Fruit fly (Drosophila melanogaster) whole organism, wandering third instar larva: Measurements from ENCODE around the gene CG4408.

ENCODE experiments used
- Abd-B ChIP-seq: fragments of >200 bp; optimal IDR thresholded peaks from 2 replicates; lab custom pipeline; 2017; ENCODE audit warnings: missing biosample characterization, missing genetic modification characterization
- CrebA ChIP-seq: fragments of 200-800 bp; sonication (Bioruptor generic); optimal IDR thresholded peaks from 2 replicates; lab custom pipeline; 2016; ENCODE audit warnings: missing biosample characterization, mild to moderate bottlenecking, missing genetic modification characterization, borderline replicate concordance
- Dfd ChIP-seq: fragments of >200 bp; optimal IDR thresholded peaks from 2 replicates; lab custom pipeline; 2017; ENCODE audit warnings: missing biosample characterization, missing genetic modification characterization
- GATAd ChIP-seq: sonication (Bioruptor generic); optimal IDR thresholded peaks from 2 replicates; lab custom pipeline; 2016; ENCODE audit warnings: missing biosample characterization, missing genetic modification characterization
- HLH106 ChIP-seq: fragments of 200-800 bp; optimal IDR thresholded peaks from 3 replicates; lab custom pipeline; 2019; ENCODE audit warnings: missing biosample characterization, mild to moderate bottlenecking, missing genetic modification characterization, moderate library complexity
- Hr78 ChIP-seq: fragments of >200 bp; optimal IDR thresholded peaks from 2 replicates; lab custom pipeline; 2017; ENCODE audit warnings: missing biosample characterization, missing genetic modification characterization
- Hr83 ChIP-seq: fragments of 200-300 bp; sonication (Bioruptor generic); optimal IDR thresholded peaks from 2 replicates; lab custom pipeline; 2016; ENCODE audit warnings: missing biosample characterization, mild to moderate bottlenecking, missing genetic modification characterization, moderate library complexity; ENCODE audit not compliant: poor library complexity, severe bottlenecking
- Jra ChIP-seq: sonication (Bioruptor generic); optimal IDR thresholded peaks from 2 replicates; lab custom pipeline; 2016; ENCODE audit warnings: missing biosample characterization, missing genetic modification characterization
- Mio ChIP-seq: sonication (Bioruptor generic); optimal IDR thresholded peaks from 2 replicates; lab custom pipeline; 2016; ENCODE audit warnings: missing biosample characterization, missing genetic modification characterization
- Myc ChIP-seq: fragments of >200 bp; optimal IDR thresholded peaks from 2 replicates; lab custom pipeline; 2017
- N ChIP-seq: fragments of >200 bp; optimal IDR thresholded peaks from 2 replicates; lab custom pipeline; 2018; ENCODE audit warnings: missing biosample characterization, missing external identifiers, missing genetic modification characterization
- OdsH ChIP-seq: fragments of 200-800 bp; sonication (Bioruptor generic); optimal IDR thresholded peaks from 2 replicates; lab custom pipeline; 2016; ENCODE audit warnings: missing biosample characterization, mild to moderate bottlenecking, missing genetic modification characterization
- Rel ChIP-seq, 2 experiments: fragments of 200-800 bp; sonication (Bioruptor generic) in 1 of 2; optimal IDR thresholded peaks; 2 replicates in 1 of 2; 3 replicates in 1 of 2; lab custom pipeline; 2016 to 2019; ENCODE audit warnings: mild to moderate bottlenecking in 2 of 2, missing biosample characterization in 2 of 2, missing genetic modification characterization in 2 of 2, moderate library complexity in 1 of 2
- Sp1 ChIP-seq: fragments of 200-800 bp; sonication (Bioruptor generic); optimal IDR thresholded peaks from 3 replicates; lab custom pipeline; 2019; ENCODE audit warnings: missing biosample characterization, mild to moderate bottlenecking, missing genetic modification characterization, moderate library complexity
- brk ChIP-seq: fragments of 200-800 bp; sonication (Bioruptor generic); optimal IDR thresholded peaks from 2 replicates; lab custom pipeline; 2016; ENCODE audit warnings: missing biosample characterization, mild to moderate bottlenecking, missing genetic modification characterization
- dl ChIP-seq, 2 experiments: fragments of 175-275, 200-275 bp in 1 of 2; fragments of 200-275 bp in 1 of 2; sonication (Bioruptor generic); optimal IDR thresholded peaks; lab custom pipeline; 2018; ENCODE audit warnings: mild to moderate bottlenecking in 2 of 2, missing biosample characterization in 2 of 2, missing genetic modification characterization in 2 of 2, moderate library complexity in 2 of 2; ENCODE audit not compliant: partially characterized antibody in 2 of 2, insufficient read depth in 1 of 2
- dmrt93B ChIP-seq: fragments of 200-800 bp; sonication (Bioruptor generic); optimal IDR thresholded peaks from 2 replicates; lab custom pipeline; 2018; ENCODE audit warnings: missing biosample characterization, mild to moderate bottlenecking, missing genetic modification characterization
- dsf ChIP-seq: sonication (Bioruptor generic); optimal IDR thresholded peaks from 2 replicates; lab custom pipeline; 2016; ENCODE audit warnings: missing biosample characterization, missing genetic modification characterization, borderline replicate concordance
- ey ChIP-seq: fragments of 200-800 bp; sonication (Bioruptor generic); optimal IDR thresholded peaks from 2 replicates; lab custom pipeline; 2016; ENCODE audit warnings: missing biosample characterization, missing genetic modification characterization
- foxo ChIP-seq, 2 experiments: fragments of 200-800 bp; sonication (Bioruptor generic); optimal IDR thresholded peaks; 2 replicates in 1 of 2; 3 replicates in 1 of 2; lab custom pipeline; 2016 to 2017; ENCODE audit warnings: missing biosample characterization in 2 of 2, missing genetic modification characterization in 2 of 2
- fru ChIP-seq: fragments of 200-800 bp; sonication (Bioruptor generic); optimal IDR thresholded peaks from 3 replicates; lab custom pipeline; 2016; ENCODE audit warnings: missing biosample characterization, mild to moderate bottlenecking, missing genetic modification characterization
- h ChIP-seq: fragments of 200-800 bp; sonication (Bioruptor generic); optimal IDR thresholded peaks from 3 replicates; lab custom pipeline; 2016; ENCODE audit warnings: missing biosample characterization, mild to moderate bottlenecking, missing genetic modification characterization
- jim ChIP-seq: fragments of 175-275, 200-325 bp; sonication (Bioruptor generic); optimal IDR thresholded peaks from 2 replicates; lab custom pipeline; 2016; ENCODE audit warnings: missing biosample characterization, mild to moderate bottlenecking, missing genetic modification characterization
- lola ChIP-seq: fragments of >200 bp; optimal IDR thresholded peaks from 2 replicates; lab custom pipeline; 2017; ENCODE audit warnings: missing biosample characterization, missing genetic modification characterization
- pan ChIP-seq: fragments of >200 bp; optimal IDR thresholded peaks from 2 replicates; lab custom pipeline; 2017
- psq ChIP-seq: fragments of 200-800 bp; sonication (Bioruptor generic); optimal IDR thresholded peaks from 3 replicates; lab custom pipeline; 2017; ENCODE audit warnings: missing biosample characterization, mild to moderate bottlenecking, missing genetic modification characterization, moderate library complexity
- rgr ChIP-seq: fragments of 200-800 bp; sonication (Bioruptor generic); optimal IDR thresholded peaks from 3 replicates; lab custom pipeline; 2016; ENCODE audit warnings: missing biosample characterization, mild to moderate bottlenecking, missing genetic modification characterization
- sage ChIP-seq: fragments of 200-800 bp; sonication (Bioruptor generic); optimal IDR thresholded peaks from 2 replicates; lab custom pipeline; 2016; ENCODE audit warnings: missing biosample characterization, mild to moderate bottlenecking, missing genetic modification characterization
- sv ChIP-seq: fragments of 200-800 bp; sonication (Bioruptor generic); optimal IDR thresholded peaks from 3 replicates; lab custom pipeline; 2016; ENCODE audit warnings: missing biosample characterization, missing genetic modification characterization
- usp ChIP-seq: fragments of >200 bp; optimal IDR thresholded peaks from 2 replicates; lab custom pipeline; 2017; ENCODE audit warnings: missing biosample characterization, missing genetic modification characterization
- woc ChIP-seq: sonication (Bioruptor generic); optimal IDR thresholded peaks from 2 replicates; lab custom pipeline; 2016; ENCODE audit warnings: missing biosample characterization, mild to moderate bottlenecking, missing genetic modification characterization

The CG4408 gene

dm6 chr3R:23365028-23365427 lies 1.7 kb upstream of the CG4408 start:
- no peak for TF ChIP-seq Dfd (GFP tag; lab: Kevin White, UChicago)
- no peak for TF ChIP-seq foxo (GFP tag; optimal IDR thresholded peaks at IDR 0.05; lab: Kevin White, UChicago)
- no peak for TF ChIP-seq Jra (GFP tag; lab: Kevin White, UChicago)
- no peak for TF ChIP-seq Hr78 (GFP tag; lab: Kevin White, UChicago)
- TF ChIP-seq Mio = no peak
- no peak for TF ChIP-seq dl (GFP tag; optimal IDR thresholded peaks at IDR 0.05; lab: Kevin White, UChicago; ENCODE audit: insufficient read depth in 1 of 2, partially characterized antibody in 2 of 2)

- TF ChIP-seq dsf (no peak), CrebA (no peak), OdsH (no peak), ey (GFP tag; lab: Kevin White, UChicago) (no peak), Jra (GFP tag; lab: Kevin White, UChicago) (no peak), Hr83 (GFP tag; lab: Kevin White, UChicago) (no peak), Dfd (GFP tag; lab: Kevin White, UChicago) (no peak), sv (no peak)
Measured at dm6 chr3R:23360356-23360755, 3.0 kb downstream of the CG4408 start.

DNA sequence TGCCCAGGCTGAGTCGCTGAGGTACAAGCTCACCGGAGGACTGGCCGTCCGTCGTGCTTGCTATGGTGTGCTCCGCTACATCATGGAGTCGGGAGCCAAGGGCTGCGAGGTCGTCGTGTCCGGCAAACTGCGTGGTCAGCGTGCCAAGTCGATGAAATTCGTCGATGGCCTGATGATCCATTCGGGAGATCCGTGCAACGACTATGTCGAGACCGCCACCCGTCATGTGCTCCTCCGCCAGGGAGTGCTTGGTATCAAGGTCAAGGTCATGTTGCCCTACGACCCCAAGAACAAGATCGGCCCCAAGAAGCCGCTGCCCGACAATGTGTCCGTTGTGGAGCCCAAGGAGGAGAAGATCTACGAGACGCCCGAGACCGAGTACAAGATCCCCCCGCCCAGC lies 4.0 kb downstream of the CG4408 start:
- TF ChIP-seq usp (no peak), jim (GFP tag; lab: Kevin White, UChicago) (no peak)

DNA sequence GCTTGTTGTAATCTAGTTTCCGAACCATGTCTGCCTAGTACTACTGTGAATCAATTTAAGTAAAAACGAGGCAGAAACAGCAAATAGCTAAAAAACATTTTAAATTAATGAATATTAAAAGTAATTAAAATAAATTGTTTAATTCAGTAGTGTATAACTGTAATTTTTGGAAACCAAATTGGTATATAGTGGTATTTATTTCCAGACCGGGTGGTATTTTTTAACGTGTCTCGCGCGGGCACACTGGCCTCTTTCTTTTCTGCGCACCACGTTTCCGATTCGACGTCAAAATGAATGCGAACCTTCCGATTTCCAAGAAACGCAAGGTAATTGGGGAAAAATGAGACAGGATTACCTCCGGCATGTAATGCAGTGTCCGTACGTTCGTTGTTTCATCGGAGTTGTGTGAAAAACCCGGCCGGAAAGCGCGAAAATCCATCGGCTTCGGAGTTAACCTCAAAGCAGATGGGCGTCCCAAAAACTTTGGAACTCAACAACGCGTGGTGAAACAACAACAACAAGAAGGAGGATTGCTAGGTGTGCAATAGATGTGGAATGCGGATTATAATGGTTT lies 4.7 kb downstream of the CG4408 start, which contains the start of gene RpS3:
RpS3 (plus strand) TSS at position 248 of the 574 bp plus-strand sequence.
- TF ChIP-seq Rel (GFP tag; optimal IDR thresholded peaks at IDR 0.05; lab: Kevin White, UChicago) (no peak), Rel (tag; optimal IDR thresholded peaks at IDR 0.05; lab: Kevin White, UChicago) (peak; percentile 42), rgr (GFP tag; lab: Kevin White, UChicago) (peak; percentile 32), Hr78 (GFP tag; lab: Kevin White, UChicago) (no peak), pan (lab: Kevin White, UChicago) (no peak), Sp1 (GFP tag; lab: Kevin White, UChicago) (peak; percentile 56), HLH106 (peak; percentile 25), Hr83 (GFP tag; lab: Kevin White, UChicago) (no peak), sage (no peak), woc (GFP tag; lab: Kevin White, UChicago) (no peak), CrebA (no peak), jim (GFP tag; lab: Kevin White, UChicago) (no peak), usp (no peak), Mio (no peak), foxo (GFP tag; optimal IDR thresholded peaks at IDR 0.05; lab: Kevin White, UChicago) (no peak), Myc (lab: Kevin White, UChicago) (peak; percentile 46), Abd-B (no peak), Jra (GFP tag; lab: Kevin White, UChicago) (no peak), fru (no peak), dl (GFP tag; optimal IDR thresholded peaks at IDR 0.05; lab: Kevin White, UChicago; ENCODE audit: insufficient read depth in 1 of 2, partially characterized antibody in 2 of 2) (no peak), N (GFP tag; lab: Kevin White, UChicago) (no peak), dmrt93B (no peak), GATAd (GFP tag; lab: Kevin White, UChicago) (no peak)

DNA sequence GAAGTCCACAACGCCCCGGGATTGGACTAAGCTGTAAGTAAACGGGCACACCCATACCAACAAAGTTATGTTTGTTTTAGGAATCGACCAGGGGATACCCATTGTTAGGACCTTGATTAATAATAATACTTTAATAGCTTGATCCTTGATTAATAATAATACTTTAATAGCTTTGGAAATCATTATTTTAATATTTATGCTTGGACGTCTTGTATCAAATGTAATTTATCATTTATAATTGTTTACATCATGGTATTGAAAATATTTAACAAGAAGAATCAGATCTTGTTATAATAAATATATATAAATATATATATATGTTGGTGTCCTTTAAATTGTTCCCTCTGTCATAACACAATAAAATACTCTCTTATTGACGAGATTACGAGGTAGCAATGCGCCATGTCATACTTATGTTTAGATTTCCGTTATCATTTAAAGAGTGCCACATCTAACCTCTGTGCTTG lies 6.4 kb downstream of the CG4408 start:
- no peak for TF ChIP-seq Hr83 (GFP tag; lab: Kevin White, UChicago)
- TF ChIP-seq GATAd (GFP tag; lab: Kevin White, UChicago) = no peak
- TF ChIP-seq sage = no peak
- peak; percentile 53 for TF ChIP-seq woc (GFP tag; lab: Kevin White, UChicago)
- no peak for TF ChIP-seq dsf
- no peak for TF ChIP-seq Rel (GFP tag; optimal IDR thresholded peaks at IDR 0.05; lab: Kevin White, UChicago)
- TF ChIP-seq Rel (tag; optimal IDR thresholded peaks at IDR 0.05; lab: Kevin White, UChicago) = peak; percentile 28
- peak; percentile 27 for TF ChIP-seq fru
- TF ChIP-seq foxo (GFP tag; optimal IDR thresholded peaks at IDR 0.05; lab: Kevin White, UChicago) = peak in 1 of 2 experiments; percentile 75
- TF ChIP-seq HLH106 = peak; percentile 79
- no peak for TF ChIP-seq usp
- TF ChIP-seq psq = peak; percentile 78
- peak; percentile 68 for TF ChIP-seq h
- TF ChIP-seq lola (GFP tag; lab: Kevin White, UChicago) = no peak
- no peak for TF ChIP-seq Hr78 (GFP tag; lab: Kevin White, UChicago)
- TF ChIP-seq OdsH = peak; percentile 83
- no peak for TF ChIP-seq brk
- peak; percentile 80 for TF ChIP-seq rgr (GFP tag; lab: Kevin White, UChicago)
- peak; percentile 38 for TF ChIP-seq sv
- TF ChIP-seq dmrt93B = peak; percentile 28
- no peak for TF ChIP-seq ey (GFP tag; lab: Kevin White, UChicago)
- peak; percentile 85 for TF ChIP-seq Sp1 (GFP tag; lab: Kevin White, UChicago)
